Fruit fly (Drosophila melanogaster) whole organism, embryonic: ENCODE data around the gene CG31275.

Source experiments
- Atf6 ChIP-seq: fragments of 200-800 bp; sonication (Bioruptor generic); IDR thresholded peaks from 2 replicates; pipeline ENCODE4 v1.3.6; 2022; ENCODE audit warnings: missing biosample characterization, missing genetic modification characterization
- Blimp-1 ChIP-seq: fragments of 200-800 bp; sonication (Bioruptor generic); optimal IDR thresholded peaks from 3 replicates; lab custom pipeline; 2018; ENCODE audit warnings: missing biosample characterization, missing genetic modification characterization, mild to moderate bottlenecking, moderate library complexity, missing genetic modification reagents
- CG12744 ChIP-seq: fragments of 200-800 bp; sonication (Bioruptor generic); optimal IDR thresholded peaks from 2 replicates; lab custom pipeline; 2016; ENCODE audit warnings: missing biosample characterization, missing genetic modification characterization
- CG13287 ChIP-seq: fragments of 200-800 bp; sonication (Bioruptor generic); IDR thresholded peaks from 2 replicates; pipeline ENCODE4 v1.3.6; 2022; ENCODE audit warnings: missing biosample characterization, missing genetic modification characterization; ENCODE audit not compliant: partially characterized antibody
- CG13775 ChIP-seq: fragments of 200-800 bp; sonication (Bioruptor generic); optimal IDR thresholded peaks from 3 replicates; lab custom pipeline; 2017; ENCODE audit warnings: missing biosample characterization, mild to moderate bottlenecking, missing genetic modification characterization
- CG14860 ChIP-seq: fragments of 200-800 bp; sonication (Bioruptor generic); IDR thresholded peaks from 3 replicates; pipeline ENCODE4 v1.3.6; 2022; ENCODE audit warnings: missing biosample characterization, missing genetic modification characterization; ENCODE audit not compliant: partially characterized antibody
- CG1529 ChIP-seq: fragments of 200-800 bp; sonication (Bioruptor generic); optimal IDR thresholded peaks from 3 replicates; lab custom pipeline; 2018; ENCODE audit warnings: missing biosample characterization, missing genetic modification characterization
- CG16813 ChIP-seq: fragments of 200-800 bp; sonication (Bioruptor generic); IDR thresholded peaks from 3 replicates; pipeline ENCODE4 v1.3.6; 2022; ENCODE audit warnings: missing biosample characterization, missing genetic modification characterization; ENCODE audit not compliant: partially characterized antibody
- CG17829 ChIP-seq: fragments of 200-800 bp; optimal IDR thresholded peaks from 2 replicates; lab custom pipeline; 2019; ENCODE audit warnings: missing biosample characterization, mild to moderate bottlenecking, missing genetic modification characterization, moderate library complexity
- CG3163 ChIP-seq: fragments of 200-800 bp; sonication (Bioruptor generic); optimal IDR thresholded peaks from 3 replicates; lab custom pipeline; 2016; ENCODE audit warnings: missing biosample characterization, missing genetic modification characterization
- CG32532 ChIP-seq: fragments of 200-800 bp; sonication (Bioruptor generic); IDR thresholded peaks from 2 replicates; pipeline ENCODE4 v1.3.6; 2022; ENCODE audit warnings: missing biosample characterization, missing genetic modification characterization
- CG34224 ChIP-seq: fragments of 200-800 bp; sonication (Bioruptor generic); IDR thresholded peaks from 3 replicates; pipeline ENCODE4 v1.3.6; 2022; ENCODE audit warnings: missing biosample characterization, missing genetic modification characterization; ENCODE audit not compliant: partially characterized antibody
- CG3726 ChIP-seq: fragments of 200-800 bp; sonication (Bioruptor generic); IDR thresholded peaks from 3 replicates; pipeline ENCODE4, ENCODE4 v1.3.6; 2022; ENCODE audit warnings: missing biosample characterization, missing genetic modification characterization
- CG4360 ChIP-seq: fragments of 200-800 bp; sonication (Bioruptor generic); IDR thresholded peaks from 2 replicates; pipeline ENCODE4 v1.3.6; 2022; ENCODE audit warnings: missing biosample characterization, missing genetic modification characterization
- CG8765 ChIP-seq: fragments of 200-800 bp; sonication (Bioruptor generic); IDR thresholded peaks from 2 replicates; pipeline ENCODE4 v1.3.6; 2022; ENCODE audit warnings: missing biosample characterization, missing genetic modification characterization
- Dip3 ChIP-seq: fragments of 200-800 bp; sonication (Bioruptor generic); optimal IDR thresholded peaks from 3 replicates; lab custom pipeline; 2016; ENCODE audit warnings: missing biosample characterization, missing genetic modification characterization
- Dll ChIP-seq: fragments of 200-800 bp; sonication (Bioruptor generic); IDR thresholded peaks from 4 replicates; pipeline ENCODE4 v1.3.6; 2022; ENCODE audit warnings: missing biosample characterization, missing genetic modification characterization; ENCODE audit not compliant: partially characterized antibody
- HLH4C ChIP-seq: fragments of 200-800 bp; sonication (Bioruptor generic); IDR thresholded peaks from 3 replicates; pipeline ENCODE4 v1.3.6; 2022; ENCODE audit warnings: missing biosample characterization, missing genetic modification characterization; ENCODE audit not compliant: partially characterized antibody
- HmgD ChIP-seq: fragments of 200-800 bp; sonication (Bioruptor generic); optimal IDR thresholded peaks from 3 replicates; lab custom pipeline; 2016; ENCODE audit warnings: missing biosample characterization, missing genetic modification characterization
- HmgZ ChIP-seq: fragments of 200-800 bp; sonication (Bioruptor generic); optimal IDR thresholded peaks from 2 replicates; lab custom pipeline; 2018; ENCODE audit warnings: missing biosample characterization, mild to moderate bottlenecking, missing genetic modification characterization
- Lpt ChIP-seq: fragments of >200 bp; optimal IDR thresholded peaks from 2 replicates; lab custom pipeline; 2018; ENCODE audit warnings: missing biosample characterization, missing genetic modification characterization
- Nf-YA ChIP-seq: fragments of 200-800 bp; sonication (Bioruptor generic); IDR thresholded peaks from 2 replicates; pipeline ENCODE4 v1.3.6; 2022; ENCODE audit warnings: missing biosample characterization, missing genetic modification characterization
- Nf-YC ChIP-seq: fragments of 200-800 bp; optimal IDR thresholded peaks from 3 replicates; lab custom pipeline; 2019; ENCODE audit warnings: missing biosample characterization, mild to moderate bottlenecking, missing genetic modification characterization, moderate library complexity
- Optix ChIP-seq: fragments of 200-800 bp; sonication (Bioruptor generic); IDR thresholded peaks from 3 replicates; pipeline ENCODE4 v1.3.6; 2022; ENCODE audit warnings: missing biosample characterization, missing genetic modification characterization
- Side ChIP-seq: fragments of 200-800 bp; sonication (Bioruptor generic); optimal IDR thresholded peaks from 2 replicates; lab custom pipeline; 2016; ENCODE audit warnings: missing biosample characterization, missing genetic modification characterization
- TFAM ChIP-seq: fragments of 200-800 bp; sonication (Bioruptor generic); optimal IDR thresholded peaks from 2 replicates; lab custom pipeline; 2017; ENCODE audit warnings: missing biosample characterization, missing genetic modification characterization, inconsistent platforms
- Tbp ChIP-seq: fragments of >200 bp; optimal IDR thresholded peaks from 2 replicates; lab custom pipeline; 2018; ENCODE audit warnings: missing biosample characterization, missing genetic modification characterization
- bbx ChIP-seq: fragments of 200-800 bp; sonication (Bioruptor generic); IDR thresholded peaks from 2 replicates; pipeline ENCODE4 v1.3.6; 2022; ENCODE audit warnings: missing biosample characterization, missing genetic modification characterization; ENCODE audit not compliant: partially characterized antibody
- cad ChIP-seq: fragments of >200 bp; optimal IDR thresholded peaks from 2 replicates; lab custom pipeline; 2017; ENCODE audit warnings: missing biosample characterization, missing genetic modification characterization
- cg ChIP-seq: fragments of 200-800 bp; sonication (Bioruptor generic); optimal IDR thresholded peaks from 3 replicates; lab custom pipeline; 2019; ENCODE audit warnings: missing biosample characterization, mild to moderate bottlenecking, missing genetic modification characterization, moderate library complexity
- chinmo ChIP-seq: fragments of 200-800 bp; sonication (Bioruptor generic); IDR thresholded peaks from 4 replicates; pipeline ENCODE4 v1.3.6; 2022; ENCODE audit warnings: missing biosample characterization, missing genetic modification characterization; ENCODE audit not compliant: partially characterized antibody
- chm ChIP-seq: fragments of 200-800 bp; sonication (Bioruptor generic); IDR thresholded peaks from 2 replicates; pipeline ENCODE4 v1.3.6; 2022; ENCODE audit warnings: missing biosample characterization, missing genetic modification characterization
- ci ChIP-seq: fragments of 200-800 bp; sonication (Bioruptor generic); IDR thresholded peaks from 3 replicates; pipeline ENCODE4 v1.3.6; 2022; ENCODE audit warnings: missing biosample characterization, missing genetic modification characterization
- crol ChIP-seq: fragments of 200-800 bp; sonication (Bioruptor generic); IDR thresholded peaks from 2 replicates; pipeline ENCODE4 v1.3.6; 2022; ENCODE audit warnings: missing biosample characterization, missing genetic modification characterization
- dysf ChIP-seq: fragments of 200-800 bp; sonication (Bioruptor generic); IDR thresholded peaks from 3 replicates; pipeline ENCODE4 v1.3.6; 2022; ENCODE audit warnings: missing biosample characterization, missing genetic modification characterization
- gsb-n ChIP-seq: fragments of 200-800 bp; sonication (Bioruptor generic); optimal IDR thresholded peaks from 3 replicates; lab custom pipeline; 2018; ENCODE audit warnings: missing biosample characterization, mild to moderate bottlenecking, missing genetic modification characterization
- hbn ChIP-seq: fragments of 200-800 bp; sonication (Bioruptor generic); IDR thresholded peaks from 2 replicates; pipeline ENCODE4 v1.3.6; 2022; ENCODE audit warnings: missing biosample characterization, missing genetic modification characterization; ENCODE audit not compliant: partially characterized antibody
- ind ChIP-seq: fragments of 200-800 bp; sonication (Bioruptor generic); optimal IDR thresholded peaks from 3 replicates; lab custom pipeline; 2016; ENCODE audit warnings: missing biosample characterization, missing genetic modification characterization
- ken ChIP-seq: fragments of 200-800 bp; sonication (Bioruptor generic); IDR thresholded peaks from 3 replicates; pipeline ENCODE4 v1.3.6; 2022; ENCODE audit warnings: missing biosample characterization, missing genetic modification characterization
- klu ChIP-seq: fragments of 200-800 bp; sonication (Bioruptor generic); IDR thresholded peaks from 2 replicates; pipeline ENCODE4 v1.3.6; 2022; ENCODE audit warnings: missing biosample characterization, missing genetic modification characterization
- nerfin-1 ChIP-seq: fragments of 200-800 bp; sonication (Bioruptor generic); optimal IDR thresholded peaks from 3 replicates; lab custom pipeline; 2019; ENCODE audit warnings: missing biosample characterization, mild to moderate bottlenecking, missing genetic modification characterization, moderate library complexity
- pb ChIP-seq: fragments of 200-800 bp; sonication (Bioruptor generic); optimal IDR thresholded peaks from 3 replicates; lab custom pipeline; 2016; ENCODE audit warnings: missing biosample characterization, missing genetic modification characterization
- phol ChIP-seq: fragments of 200-800 bp; sonication (Bioruptor generic); optimal IDR thresholded peaks from 3 replicates; lab custom pipeline; 2018; ENCODE audit warnings: missing biosample characterization, mild to moderate bottlenecking, missing genetic modification characterization, moderate library complexity
- pros ChIP-seq: fragments of 200-800 bp; sonication (Bioruptor generic); optimal IDR thresholded peaks from 3 replicates; lab custom pipeline; 2019; ENCODE audit warnings: missing biosample characterization, mild to moderate bottlenecking, missing genetic modification characterization, moderate library complexity
- sens-2 ChIP-seq: fragments of 200-800 bp; sonication (Bioruptor generic); IDR thresholded peaks from 2 replicates; pipeline ENCODE4 v1.3.6; 2022; ENCODE audit warnings: missing biosample characterization, missing genetic modification characterization
- trem ChIP-seq: fragments of 200-800 bp; optimal IDR thresholded peaks from 3 replicates; lab custom pipeline; 2019; ENCODE audit warnings: missing biosample characterization, mild to moderate bottlenecking, missing genetic modification characterization, moderate library complexity
- twi ChIP-seq: fragments of 200-800 bp; optimal IDR thresholded peaks from 2 replicates; lab custom pipeline; 2019; ENCODE audit warnings: missing biosample characterization, mild to moderate bottlenecking, missing genetic modification characterization, moderate library complexity
- unc-4 ChIP-seq: fragments of 200-800 bp; sonication (Bioruptor generic); IDR thresholded peaks from 2 replicates; pipeline ENCODE4 v1.3.6; 2022; ENCODE audit warnings: missing biosample characterization, missing genetic modification characterization; ENCODE audit not compliant: partially characterized antibody
- vnd ChIP-seq: fragments of 200-800 bp; sonication (Bioruptor generic); IDR thresholded peaks from 3 replicates; pipeline ENCODE4 v1.3.6; 2022; ENCODE audit warnings: missing biosample characterization, missing genetic modification characterization; ENCODE audit not compliant: partially characterized antibody
- vvl ChIP-seq: fragments of 200-800 bp; sonication (Bioruptor generic); IDR thresholded peaks from 2 replicates; pipeline ENCODE4 v1.3.6; 2022; ENCODE audit warnings: missing biosample characterization, missing genetic modification characterization

The CG31275 gene

DNA sequence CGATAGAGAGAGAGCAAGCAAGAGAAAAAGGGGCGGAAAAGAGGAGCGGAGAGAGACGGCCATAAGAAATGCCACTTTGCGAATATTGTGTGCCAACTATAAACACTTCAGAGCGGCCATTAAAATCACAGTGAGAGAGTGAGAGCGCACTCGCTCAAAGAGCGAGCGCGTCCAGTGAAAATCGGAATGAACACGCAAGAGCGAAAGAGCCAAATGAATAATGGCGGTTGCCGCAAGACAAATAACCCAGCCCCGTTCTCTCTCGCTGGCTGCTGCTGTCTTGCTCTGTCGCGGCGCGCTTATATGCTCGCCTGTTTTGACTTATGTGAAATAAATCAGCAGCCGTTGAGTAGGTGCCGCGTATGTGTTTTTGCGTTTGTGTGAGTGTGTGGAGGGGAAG is 48.3 kb downstream of the CG31275 start (continued):
- TF ChIP-seq CG4360 (GFP tag; lab: Robert Waterston, UW) (0 out of 2 replicates have a peak, but pooled peaks have one; percentile 11), hbn (GFP tag; lab: Robert Waterston, UW) (peak; percentile 51; the same call in 1 of the 2 replicates), ken (no peak), CG3163 (GFP tag; lab: Kevin White, UChicago) (peak; percentile 47), CG13287 (GFP tag; lab: Robert Waterston, UW) (peak; percentile 63), vvl (GFP tag; lab: Robert Waterston, UW) (peak; percentile 85), Dll (peak; percentile 55; the same call in 3 of the 4 replicates), Dip3 (no peak), Nf-YC (tag; lab: Kevin White, UChicago) (peak; percentile 97), pros (GFP tag; lab: Kevin White, UChicago) (peak; percentile 96), TFAM (no peak), crol (peak; percentile 57), HLH4C (GFP tag; lab: Robert Waterston, UW) (peak; percentile 25; the same call in 1 of the 3 replicates), cg (GFP tag; lab: Kevin White, UChicago) (peak; percentile 95), Optix (GFP tag; lab: Robert Waterston, UW) (0 out of 3 replicates have a peak, but pooled peaks have one; percentile 16), phol (peak; percentile 93), twi (tag; lab: Kevin White, UChicago) (peak; percentile 58), chm (GFP tag; lab: Robert Waterston, UW) (no peak), pb (GFP tag; lab: Kevin White, UChicago) (peak; percentile 6), ci (GFP tag; lab: Robert Waterston, UW) (peak; percentile 54; the same call in 1 of the 3 replicates), ind (GFP tag; lab: Kevin White, UChicago) (no peak), Side (GFP tag; lab: Kevin White, UChicago) (peak; percentile 17), CG32532 (GFP tag; lab: Robert Waterston, UW) (peak; percentile 61; the same call in 1 of the 2 replicates), CG17829 (tag; lab: Kevin White, UChicago) (peak; percentile 31), Atf6 (GFP tag; lab: Robert Waterston, UW) (no peak), bbx (GFP tag; lab: Robert Waterston, UW) (peak; percentile 19; the same call in 1 of the 2 replicates), CG16813 (GFP tag; lab: Robert Waterston, UW) (no peak), CG34224 (GFP tag; lab: Robert Waterston, UW) (peak; percentile 77), CG3726 (no peak), sens-2 (peak; percentile 83), CG13775 (GFP tag; lab: Kevin White, UChicago) (peak; percentile 5), HmgZ (peak; percentile 33), vnd (GFP tag; lab: Robert Waterston, UW) (peak; percentile 44; the same call in 1 of the 3 replicates), Tbp (GFP tag; lab: Kevin White, UChicago) (peak; percentile 6), HmgD (peak; percentile 41), dysf (GFP tag; lab: Robert Waterston, UW) (peak; percentile 16; the same call in 1 of the 3 replicates), nerfin-1 (tag; lab: Kevin White, UChicago) (peak; percentile 42), CG14860 (GFP tag; lab: Robert Waterston, UW) (peak; percentile 48; the same call in 1 of the 3 replicates), Lpt (no peak), trem (peak; percentile 7), Blimp-1 (no peak), unc-4 (GFP tag; lab: Robert Waterston, UW) (no peak), klu (GFP tag; lab: Robert Waterston, UW) (no peak), cad (GFP tag; lab: Kevin White, UChicago) (peak; percentile 74), chinmo (GFP tag; lab: Robert Waterston, UW) (peak; percentile 92; the same call in 3 of the 4 replicates), CG8765 (GFP tag; lab: Robert Waterston, UW) (0 out of 2 replicates have a peak, but pooled peaks have one; percentile 10), CG1529 (GFP tag; lab: Kevin White, UChicago) (no peak), gsb-n (peak; percentile 42), CG12744 (no peak), Nf-YA (GFP tag; lab: Robert Waterston, UW) (peak; percentile 64)
